Fruit fly (Drosophila melanogaster): Measurements from ENCODE around the gene CG3598.

DNA sequence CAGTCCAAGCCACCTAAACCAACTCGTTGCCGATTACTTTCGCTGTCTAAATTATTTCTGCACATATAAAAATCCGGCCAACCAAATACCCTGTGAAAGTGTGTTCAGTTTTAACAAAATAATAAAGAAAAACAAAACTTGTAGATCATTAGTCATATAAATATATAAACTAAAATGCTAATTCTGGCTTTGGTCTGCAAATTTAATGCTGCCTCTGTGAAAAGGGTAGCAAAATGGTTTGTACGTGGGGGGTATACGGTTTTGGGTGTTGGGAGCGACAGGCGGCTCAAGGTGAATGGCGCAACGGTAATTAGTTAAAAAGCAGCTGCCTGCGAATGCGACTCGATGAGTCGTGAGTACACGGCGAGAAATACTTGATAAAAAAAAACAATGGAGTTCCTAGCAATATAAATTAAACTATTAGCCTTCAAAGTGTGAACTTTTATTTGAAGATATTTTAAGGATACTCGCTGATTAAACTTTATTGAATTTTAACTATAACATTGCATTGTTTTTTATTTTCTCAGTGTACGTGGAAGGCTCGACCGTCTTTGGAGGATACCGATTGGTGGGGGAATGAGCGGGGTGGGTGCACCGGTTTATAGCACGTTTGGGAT is 41.1 kb downstream of the CG3598 start:
- TF ChIP-seq bab1 (GFP tag; optimal IDR thresholded peaks at IDR 0.05) (no peak), CG33017 (tag; optimal IDR thresholded peaks at IDR 0.05) (no peak), CG7045 (GFP tag; optimal IDR thresholded peaks at IDR 0.05) (no peak), CG14711 (tag; optimal IDR thresholded peaks at IDR 0.05) (no peak), Hr96 (GFP tag; optimal IDR thresholded peaks at IDR 0.05) (no peak), kay (GFP tag; ENCODE audit: borderline replicate concordance) (no peak), CG1620 (GFP tag; optimal IDR thresholded peaks at IDR 0.05) (no peak), CG11617 (GFP tag; optimal IDR thresholded peaks at IDR 0.05) (no peak), Clk (GFP tag; optimal IDR thresholded peaks at IDR 0.05) (no peak), CG12768 (GFP tag; optimal IDR thresholded peaks at IDR 0.05) (no peak), pad (GFP tag; optimal IDR thresholded peaks at IDR 0.05) (no peak), ovo (GFP tag; optimal IDR thresholded peaks at IDR 0.05) (no peak), toe (GFP tag; optimal IDR thresholded peaks at IDR 0.05) (no peak)

Data from whole organism, adult.